Worm (Caenorhabditis elegans) whole organism, L4/young adult: ENCODE results near the gene M02F4.1.

Source experiments
- dao-5 ChIP-seq: sonication (generic microtip); optimal IDR thresholded peaks from 2 replicates; lab custom pipeline; 2016; ENCODE audit warnings: missing genotype, missing genetic modification characterization, moderate library complexity, missing compliant biosample characterization
- him-1 ChIP-seq: sonication (generic microtip); optimal IDR thresholded peaks from 2 replicates; lab custom pipeline; 2016; ENCODE audit warnings: missing genotype, missing genetic modification reagents, missing genetic modification characterization, missing compliant biosample characterization

ce11 chrX:3022330-3023088 lies 6.4 kb downstream of the M02F4.1 start:
- TF ChIP-seq dao-5 (tag; lab: Kevin White, UChicago) (no peak), him-1 (tag; lab: Kevin White, UChicago) (no peak)
